Fruit fly (Drosophila melanogaster): ENCODE measurements around the gene CG10996.

The CG10996 gene

dm6 chrX:13781739-13782502 is 15.5 kb downstream of the CG10996 start, which contains the start of the genes CtsB and amrt (continued):
- peak; percentile 63 for TF ChIP-seq CG31627 (GFP tag; optimal IDR thresholded peaks at IDR 0.05)
- TF ChIP-seq Sox102F (GFP tag; optimal IDR thresholded peaks at IDR 0.05): peak; percentile 46
- peak; percentile 12 for TF ChIP-seq CG8632 (GFP tag; optimal IDR thresholded peaks at IDR 0.05)
- TF ChIP-seq Blimp-1 (GFP tag; optimal IDR thresholded peaks at IDR 0.05): peak; percentile 36
- peak; percentile 64 for TF ChIP-seq Hr39 (GFP tag; optimal IDR thresholded peaks at IDR 0.05)
- TF ChIP-seq esn (GFP tag; optimal IDR thresholded peaks at IDR 0.05): peak; percentile 59
- TF ChIP-seq CG1621 (tag; optimal IDR thresholded peaks at IDR 0.05): peak; percentile 26
- peak; percentile 58 for TF ChIP-seq Hr4 (GFP tag; optimal IDR thresholded peaks at IDR 0.05)
- peak; percentile 64 for TF ChIP-seq CG32006 (GFP tag; optimal IDR thresholded peaks at IDR 0.05)
- TF ChIP-seq pdm3 (GFP tag; optimal IDR thresholded peaks at IDR 0.05): peak; percentile 72
- peak; percentile 86 for TF ChIP-seq eg (GFP tag; IDR thresholded peaks at IDR 0.05)
- no peak for TF ChIP-seq CG11902 (GFP tag; optimal IDR thresholded peaks at IDR 0.05)
- peak; percentile 57 for TF ChIP-seq acj6 (GFP tag; optimal IDR thresholded peaks at IDR 0.05)
- TF ChIP-seq CG3032 (tag; optimal IDR thresholded peaks at IDR 0.05): peak; percentile 55
- peak; percentile 37 for TF ChIP-seq Ets96B (tag; optimal IDR thresholded peaks at IDR 0.05)
- TF ChIP-seq Ets21C (GFP tag; optimal IDR thresholded peaks at IDR 0.05): peak; percentile 51
- TF ChIP-seq svp (GFP tag): no peak
- TF ChIP-seq CG8319 (GFP tag; optimal IDR thresholded peaks at IDR 0.05): peak; percentile 7
- TF ChIP-seq CG6808 (GFP tag; optimal IDR thresholded peaks at IDR 0.05): peak; percentile 70

- peak; percentile 58; the same call in 1 of the 2 replicates for TF ChIP-seq CG15336 (GFP tag; IDR thresholded peaks at IDR 0.05)
- no peak for TF ChIP-seq svp (GFP tag)
- peak; percentile 39 for TF ChIP-seq CG10669 (GFP tag; optimal IDR thresholded peaks at IDR 0.05)
- no peak for TF ChIP-seq Ets96B (tag; optimal IDR thresholded peaks at IDR 0.05)
- TF ChIP-seq ss (GFP tag; optimal IDR thresholded peaks at IDR 0.05): no peak
- TF ChIP-seq CG6808 (GFP tag; optimal IDR thresholded peaks at IDR 0.05): no peak
- TF ChIP-seq fkh (GFP tag; optimal IDR thresholded peaks at IDR 0.05): peak; percentile 26
- TF ChIP-seq esn (GFP tag; optimal IDR thresholded peaks at IDR 0.05): no peak
- peak; percentile 83 for TF ChIP-seq CG6276 (GFP tag; optimal IDR thresholded peaks at IDR 0.05)
- no peak for TF ChIP-seq CG6792 (GFP tag; optimal IDR thresholded peaks at IDR 0.05)
- peak; percentile 25 for TF ChIP-seq CG3032 (tag; optimal IDR thresholded peaks at IDR 0.05)
- peak; percentile 8 for TF ChIP-seq Sox14 (GFP tag; optimal IDR thresholded peaks at IDR 0.05)
- TF ChIP-seq Lpt (GFP tag; optimal IDR thresholded peaks at IDR 0.05): no peak
- peak; percentile 72 for TF ChIP-seq Eip78C (GFP tag)
Measured at dm6 chrX:13779696-13780095, 17.7 kb downstream of the CG10996 start.

dm6 chrX:13778568-13778967 is 18.9 kb downstream of the CG10996 start:
- TF ChIP-seq CG6854 (GFP tag; optimal IDR thresholded peaks at IDR 0.05) (no peak), dsx (GFP tag; optimal IDR thresholded peaks at IDR 0.05; ENCODE audit: poor library complexity, severe bottlenecking) (no peak), Lpt (GFP tag; optimal IDR thresholded peaks at IDR 0.05) (no peak), vri (GFP tag; optimal IDR thresholded peaks at IDR 0.05) (no peak), CG6163 (GFP tag; IDR thresholded peaks at IDR 0.05) (no peak), CG8632 (GFP tag; optimal IDR thresholded peaks at IDR 0.05) (no peak)

dm6 chrX:13770768-13771167 is 26.7 kb downstream of the CG10996 start:
- no peak for TF ChIP-seq Ets96B (tag; optimal IDR thresholded peaks at IDR 0.05)
- TF ChIP-seq achi (GFP tag; optimal IDR thresholded peaks at IDR 0.05): no peak

dm6 chrX:13766495-13766894 is 30.9 kb downstream of the CG10996 start:
- no peak for TF ChIP-seq Eip75B (GFP tag; optimal IDR thresholded peaks at IDR 0.05)
- TF ChIP-seq CG6854 (GFP tag; optimal IDR thresholded peaks at IDR 0.05): no peak
- no peak for TF ChIP-seq Hr39 (GFP tag; optimal IDR thresholded peaks at IDR 0.05)
- TF ChIP-seq salr (GFP tag; optimal IDR thresholded peaks at IDR 0.05): no peak
- TF ChIP-seq Smox (GFP tag; optimal IDR thresholded peaks at IDR 0.05): no peak
- peak; percentile 39 for TF ChIP-seq svp (GFP tag)
